Fruit fly (Drosophila melanogaster): ENCODE data around the gene CG14974.

The CG14974 gene

dm6 chr3L:3624876-3625275 lies 4.0 kb upstream of the CG14974 start:
- TF ChIP-seq wdn (GFP tag; IDR thresholded peaks at IDR 0.05) (no peak), CG13287 (GFP tag; IDR thresholded peaks at IDR 0.05; ENCODE audit: partially characterized antibody) (peak; percentile 16; the same call in 1 of the 2 replicates), sens (GFP tag) (peak; percentile 25), scrt (GFP tag; optimal IDR thresholded peaks at IDR 0.05) (peak; percentile 13), CG4617 (GFP tag; optimal IDR thresholded peaks at IDR 0.05; ENCODE audit: borderline replicate concordance) (no peak), jing (GFP tag; optimal IDR thresholded peaks at IDR 0.05) (peak; percentile 6), zen2 (GFP tag; IDR thresholded peaks at IDR 0.05; ENCODE audit: partially characterized antibody) (0 out of 3 replicates have a peak, but pooled peaks have one; percentile 24), Adf1 (GFP tag; IDR thresholded peaks at IDR 0.05) (peak; percentile 28; the same call in 1 of the 2 replicates), run (tag; optimal IDR thresholded peaks at IDR 0.05) (peak; percentile 61), seq (GFP tag; IDR thresholded peaks at IDR 0.05) (peak; percentile 55; the same call in 1 of the 2 replicates), bbx (GFP tag; IDR thresholded peaks at IDR 0.05; ENCODE audit: partially characterized antibody) (0 out of 2 replicates have a peak, but pooled peaks have one; percentile 31), Opbp (GFP tag; IDR thresholded peaks at IDR 0.05; ENCODE audit: partially characterized antibody) (peak; percentile 40; the same call in 1 of the 3 replicates), Jarid2 (GFP tag; optimal IDR thresholded peaks at IDR 0.05) (peak; percentile 66), Nf-YB (GFP tag; optimal IDR thresholded peaks at IDR 0.05) (peak; percentile 98), Abd-B (GFP tag; optimal IDR thresholded peaks at IDR 0.05) (no peak), CG12071 (GFP tag; optimal IDR thresholded peaks at IDR 0.05) (peak; percentile 17), Med (GFP tag) (peak; percentile 79), CG31388 (GFP tag; optimal IDR thresholded peaks at IDR 0.05) (no peak), pan (optimal IDR thresholded peaks at IDR 0.05) (no peak), pan (GFP tag; optimal IDR thresholded peaks at IDR 0.05 in 1 of 2, IDR thresholded peaks at IDR 0.05 in 1 of 2) (peak in 1 of 2 experiments; percentile 7), CG18599 (GFP tag; optimal IDR thresholded peaks at IDR 0.05) (no peak), abd-A (tag; optimal IDR thresholded peaks at IDR 0.05) (peak; percentile 95), nom (GFP tag; optimal IDR thresholded peaks at IDR 0.05) (peak; percentile 47), CG10321 (GFP tag; IDR thresholded peaks at IDR 0.05) (peak; percentile 84), Trl (optimal IDR thresholded peaks at IDR 0.05) (peak; percentile 16 to 30), Trl (GFP tag; optimal IDR thresholded peaks at IDR 0.05) (no peak), CG2199 (GFP tag; IDR thresholded peaks at IDR 0.05) (0 out of 3 replicates have a peak, but pooled peaks have one; percentile 38), PHDP (tag; optimal IDR thresholded peaks at IDR 0.05) (no peak), Nf-YC (tag; optimal IDR thresholded peaks at IDR 0.05) (peak; percentile 99), Drgx (GFP tag; IDR thresholded peaks at IDR 0.05) (peak; percentile 47; the same call in 1 of the 2 replicates), CG1832 (GFP tag; optimal IDR thresholded peaks at IDR 0.05) (peak; percentile 86), CG15479 (GFP tag; optimal IDR thresholded peaks at IDR 0.05) (peak; percentile 56), gcm2 (GFP tag; optimal IDR thresholded peaks at IDR 0.05) (no peak), sug (tag; optimal IDR thresholded peaks at IDR 0.05) (peak; percentile 10), hkb (optimal IDR thresholded peaks at IDR 0.05) (no peak), hkb (GFP tag; IDR thresholded peaks at IDR 0.05) (0 out of 2 replicates have a peak, but pooled peaks have one; percentile 10), crol (GFP tag; IDR thresholded peaks at IDR 0.05) (peak; percentile 90), Deaf1 (tag; optimal IDR thresholded peaks at IDR 0.05) (peak; percentile 36), CG17361 (GFP tag; IDR thresholded peaks at IDR 0.05) (no peak), inv (GFP tag; IDR thresholded peaks at IDR 0.05; ENCODE audit: partially characterized antibody) (no peak), CG4360 (GFP tag; IDR thresholded peaks at IDR 0.05) (peak; percentile 91), ewg (GFP tag; optimal IDR thresholded peaks at IDR 0.05) (peak; percentile 93)

Data from whole organism, embryonic.